Worm (Caenorhabditis elegans): Measurements from ENCODE around the gene F44E2.7.

DNA sequence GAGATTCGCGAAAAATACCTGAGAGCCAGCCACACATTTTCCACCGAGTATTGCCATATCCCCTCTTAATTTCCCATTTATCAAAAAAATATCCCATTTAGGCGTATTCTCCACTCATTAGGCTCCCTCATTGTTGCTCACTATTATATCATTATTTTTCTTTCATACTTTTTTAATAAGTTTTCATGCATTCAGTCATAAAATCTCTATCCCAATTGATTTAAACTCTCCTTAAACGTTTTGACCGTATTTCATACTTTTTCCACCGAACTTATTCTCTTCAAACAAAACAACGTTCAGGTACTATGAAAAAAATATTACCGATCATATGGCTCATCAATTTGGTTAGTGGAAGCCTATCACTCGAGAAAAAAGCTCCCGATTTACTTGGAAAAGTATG, 41.7 kb upstream of the F44E2.7 start, which contains the start of gene lnkn-1:
- TF ChIP-seq nhr-237 (tag; optimal IDR thresholded peaks at IDR 0.05) (no peak), cnd-1 (tag; optimal IDR thresholded peaks at IDR 0.05) (no peak), blmp-1 (tag; optimal IDR thresholded peaks at IDR 0.05) (no peak)

Measured in whole organism, mixed stage, embryonic.